Worm (Caenorhabditis elegans) whole organism, L4/young adult: ENCODE data around the gene ttr-18.

Experiments
- dao-5 ChIP-seq: sonication (generic microtip); optimal IDR thresholded peaks from 2 replicates; lab custom pipeline; 2016; ENCODE audit warnings: missing genotype, missing genetic modification characterization, moderate library complexity, missing compliant biosample characterization
- him-1 ChIP-seq: sonication (generic microtip); optimal IDR thresholded peaks from 2 replicates; lab custom pipeline; 2016; ENCODE audit warnings: missing genotype, missing genetic modification reagents, missing genetic modification characterization, missing compliant biosample characterization

- TF ChIP-seq dao-5 (tag; lab: Kevin White, UChicago), result no peak
- no peak for TF ChIP-seq him-1 (tag; lab: Kevin White, UChicago)
Observed at ce11 chrII:11497365-11497764, 10.8 kb upstream of the ttr-18 start, which contains the start of gene B0334.5.
